Worm (Caenorhabditis elegans): Measurements from ENCODE around the gene clec-239.

clec-239 gene

ce11 chrV:16987035-16987434, 30.7 kb downstream of the clec-239 start, which contains the start of gene Y102A5C.40:
Y102A5C.40 (minus strand) TSS chrV:16987135.
- no peak for TF ChIP-seq fkh-8 (tag; optimal IDR thresholded peaks at IDR 0.05)

ce11 chrV:16987783-16988182, 31.5 kb downstream of the clec-239 start:
- TF ChIP-seq nhr-71 (tag; optimal IDR thresholded peaks at IDR 0.05) (no peak), ama-1 (optimal IDR thresholded peaks at IDR 0.05) (no peak), lin-39 (tag; optimal IDR thresholded peaks at IDR 0.05) (no peak), ceh-82 (tag; optimal IDR thresholded peaks at IDR 0.05) (no peak), unc-30 (tag; optimal IDR thresholded peaks at IDR 0.05) (no peak), egl-13 (tag; optimal IDR thresholded peaks at IDR 0.05) (no peak), hlh-17 (GFP tag; optimal IDR thresholded peaks at IDR 0.05; ENCODE audit: borderline replicate concordance) (no peak), lin-14 (GFP tag; optimal IDR thresholded peaks at IDR 0.05) (no peak), xbp-1 (tag; optimal IDR thresholded peaks at IDR 0.05) (no peak), lin-35 (GFP tag; optimal IDR thresholded peaks at IDR 0.05) (no peak), egl-27 (tag; optimal IDR thresholded peaks at IDR 0.05) (no peak), dpl-1 (GFP tag; optimal IDR thresholded peaks at IDR 0.05) (no peak), sptf-1 (tag; optimal IDR thresholded peaks at IDR 0.05) (no peak), lin-13 (GFP tag; optimal IDR thresholded peaks at IDR 0.05) (no peak)

ce11 chrV:16988614-16989013, 32.3 kb downstream of the clec-239 start, which contains the start of gene Y102A5C.27:
Y102A5C.27 (minus strand) TSS chrV:16988714.
- TF ChIP-seq tlp-1 (tag; optimal IDR thresholded peaks at IDR 0.05) (no peak), lsy-2 (tag; optimal IDR thresholded peaks at IDR 0.05) (no peak), unc-30 (tag; optimal IDR thresholded peaks at IDR 0.05) (no peak), nhr-12 (tag; optimal IDR thresholded peaks at IDR 0.05) (no peak), unc-62 (GFP tag; optimal IDR thresholded peaks at IDR 0.05) (no peak), hlh-4 (tag; optimal IDR thresholded peaks at IDR 0.05) (no peak), hpl-2 (GFP tag; optimal IDR thresholded peaks at IDR 0.05) (no peak), efl-3 (GFP tag; optimal IDR thresholded peaks at IDR 0.05) (no peak), fkh-4 (tag; optimal IDR thresholded peaks at IDR 0.05; ENCODE audit: borderline replicate concordance) (no peak), xbp-1 (tag; optimal IDR thresholded peaks at IDR 0.05) (no peak), nhr-47 (tag; optimal IDR thresholded peaks at IDR 0.05) (no peak), vab-15 (tag; optimal IDR thresholded peaks at IDR 0.05) (no peak), dpl-1 (GFP tag; optimal IDR thresholded peaks at IDR 0.05) (no peak), nhr-84 (tag; optimal IDR thresholded peaks at IDR 0.05) (no peak), C04F5.9 (tag; optimal IDR thresholded peaks at IDR 0.05) (no peak), mef-2 (tag; optimal IDR thresholded peaks at IDR 0.05) (no peak), egl-13 (tag; optimal IDR thresholded peaks at IDR 0.05) (no peak), hlh-17 (GFP tag; optimal IDR thresholded peaks at IDR 0.05; ENCODE audit: borderline replicate concordance) (no peak)

- TF ChIP-seq Y116A8C.19 (tag; optimal IDR thresholded peaks at IDR 0.05; ENCODE audit: borderline replicate concordance) (no peak), snu-23 (GFP tag; optimal IDR thresholded peaks at IDR 0.05) (no peak), nhr-20 (tag; optimal IDR thresholded peaks at IDR 0.05) (no peak), nhr-71 (tag; optimal IDR thresholded peaks at IDR 0.05) (no peak), hpl-2 (GFP tag; optimal IDR thresholded peaks at IDR 0.05) (no peak), elt-2 (tag; optimal IDR thresholded peaks at IDR 0.05) (no peak), efl-1 (optimal IDR thresholded peaks at IDR 0.05) (no peak), efl-1 (GFP tag; optimal IDR thresholded peaks at IDR 0.05 in 1 of 2) (no peak), pag-3 (tag; optimal IDR thresholded peaks at IDR 0.05; ENCODE audit: borderline replicate concordance, insufficient read depth) (no peak), lin-14 (GFP tag; optimal IDR thresholded peaks at IDR 0.05) (no peak), snpc-4 (tag; optimal IDR thresholded peaks at IDR 0.05) (no peak)
These were observed 35.4 kb downstream of the clec-239 start, which contains the start of gene srz-95 for ce11 chrV:16991734-16992133. srz-95 (plus strand) TSS chrV:16992034.
